Fruit fly (Drosophila melanogaster): ENCODE measurements around the gene b.

b gene

dm6 chr2L:13784155-13784681 is 36.8 kb upstream of the b start, which contains the start of gene CG16890 (continued):
- TF ChIP-seq bbx (GFP tag; IDR thresholded peaks at IDR 0.05; ENCODE audit: partially characterized antibody) (0 out of 2 replicates have a peak, but pooled peaks have one; percentile 41), CG7963 (GFP tag; IDR thresholded peaks at IDR 0.05; ENCODE audit: partially characterized antibody) (0 out of 3 replicates have a peak, but pooled peaks have one; percentile 36), fu2 (GFP tag; optimal IDR thresholded peaks at IDR 0.05) (peak; percentile 11), pita (GFP tag; optimal IDR thresholded peaks at IDR 0.05) (no peak), Oaz (GFP tag; IDR thresholded peaks at IDR 0.05) (no peak), CG14860 (GFP tag; IDR thresholded peaks at IDR 0.05; ENCODE audit: partially characterized antibody) (0 out of 3 replicates have a peak, but pooled peaks have one; percentile 7), CG3995 (GFP tag; optimal IDR thresholded peaks at IDR 0.05) (peak; percentile 81)

- no peak for TF ChIP-seq kah (GFP tag; optimal IDR thresholded peaks at IDR 0.05)
- no peak for TF ChIP-seq nmo (GFP tag; optimal IDR thresholded peaks at IDR 0.05)
- no peak for TF ChIP-seq CG6175 (GFP tag; IDR thresholded peaks at IDR 0.05)
- no peak for TF ChIP-seq Lim3 (GFP tag; IDR thresholded peaks at IDR 0.05)
- TF ChIP-seq CG10462 (GFP tag; optimal IDR thresholded peaks at IDR 0.05), result no peak
- peak; percentile 66 for TF ChIP-seq gfzf (GFP tag; optimal IDR thresholded peaks at IDR 0.05)
- no peak for TF ChIP-seq Nf-YB (GFP tag; optimal IDR thresholded peaks at IDR 0.05)
- no peak for TF ChIP-seq CG11456 (GFP tag; IDR thresholded peaks at IDR 0.05)
- peak; percentile 73 for TF ChIP-seq Dp (GFP tag; optimal IDR thresholded peaks at IDR 0.05)
- peak; percentile 28 for TF ChIP-seq trem (tag; optimal IDR thresholded peaks at IDR 0.05)
- no peak for TF ChIP-seq CG1529 (GFP tag; optimal IDR thresholded peaks at IDR 0.05)
- TF ChIP-seq CG17359 (tag; optimal IDR thresholded peaks at IDR 0.05), result peak; percentile 49
- TF ChIP-seq Neu2 (GFP tag; optimal IDR thresholded peaks at IDR 0.05; ENCODE audit: borderline replicate concordance), result no peak
- TF ChIP-seq CG18476 (GFP tag; optimal IDR thresholded peaks at IDR 0.05), result no peak
- peak; percentile 2 for TF ChIP-seq phol (tag; optimal IDR thresholded peaks at IDR 0.05)
- peak; percentile 75 for TF ChIP-seq CG10267 (tag; optimal IDR thresholded peaks at IDR 0.05)
- TF ChIP-seq CG10209 (GFP tag; optimal IDR thresholded peaks at IDR 0.05), result no peak
- TF ChIP-seq CG7839 (tag; optimal IDR thresholded peaks at IDR 0.05), result no peak
- TF ChIP-seq MBD-R2 (GFP tag; IDR thresholded peaks at IDR 0.05), result 0 out of 2 replicates have a peak, but pooled peaks have one; percentile 38
- no peak for TF ChIP-seq CG13123 (GFP tag; optimal IDR thresholded peaks at IDR 0.05)
- TF ChIP-seq pzg (GFP tag; optimal IDR thresholded peaks at IDR 0.05), result peak; percentile 28
- TF ChIP-seq hth (optimal IDR thresholded peaks at IDR 0.05), result no peak
- TF ChIP-seq CG14710 (tag; optimal IDR thresholded peaks at IDR 0.05), result peak; percentile 33
- TF ChIP-seq BEAF-32 (GFP tag; optimal IDR thresholded peaks at IDR 0.05), result peak; percentile 14
- TF ChIP-seq sob (GFP tag; IDR thresholded peaks at IDR 0.05), result no peak
- TF ChIP-seq CG33213 (GFP tag; optimal IDR thresholded peaks at IDR 0.05), result no peak
- TF ChIP-seq CG8359 (GFP tag; optimal IDR thresholded peaks at IDR 0.05; ENCODE audit: borderline replicate concordance), result no peak
- no peak for TF ChIP-seq CG10147 (GFP tag; optimal IDR thresholded peaks at IDR 0.05)
- peak; percentile 47 for TF ChIP-seq stwl (tag; optimal IDR thresholded peaks at IDR 0.05)
- TF ChIP-seq Eip74EF (GFP tag; optimal IDR thresholded peaks at IDR 0.05), result no peak
- TF ChIP-seq CG12391 (tag; optimal IDR thresholded peaks at IDR 0.05), result no peak
- TF ChIP-seq CG17829 (tag; optimal IDR thresholded peaks at IDR 0.05), result peak; percentile 17
- no peak for TF ChIP-seq twi (tag; optimal IDR thresholded peaks at IDR 0.05)
- no peak for TF ChIP-seq Fer3 (tag; optimal IDR thresholded peaks at IDR 0.05)
- no peak for TF ChIP-seq CG18011 (GFP tag; optimal IDR thresholded peaks at IDR 0.05)
- no peak for TF ChIP-seq Mad (GFP tag; optimal IDR thresholded peaks at IDR 0.05)
- TF ChIP-seq Myb (GFP tag; optimal IDR thresholded peaks at IDR 0.05), result peak; percentile 56
- TF ChIP-seq Hr39 (optimal IDR thresholded peaks at IDR 0.05), result no peak
- no peak for TF ChIP-seq CG12071 (GFP tag; optimal IDR thresholded peaks at IDR 0.05)
- TF ChIP-seq fd102C (GFP tag; optimal IDR thresholded peaks at IDR 0.05), result no peak
- TF ChIP-seq mirr (GFP tag; optimal IDR thresholded peaks at IDR 0.05), result no peak
These were observed 30.3 kb upstream of the b start, which contains the start of gene CG16863 for dm6 chr2L:13790715-13791114. CG16863 (plus strand) TSS chr2L:13790959.

Data from whole organism, embryonic.